Fruit fly (Drosophila melanogaster) whole organism, embryonic: Measurements from ENCODE around the gene cu.

Experiments
- Antp ChIP-seq: fragments of 200-800 bp; sonication (Bioruptor generic); optimal IDR thresholded peaks from 3 replicates; lab custom pipeline; 2016; ENCODE audit warnings: missing biosample characterization, missing genetic modification characterization
- CG10147 ChIP-seq: fragments of 200-800 bp; sonication (Bioruptor generic); optimal IDR thresholded peaks from 2 replicates; lab custom pipeline; 2019; ENCODE audit warnings: missing biosample characterization, mild to moderate bottlenecking, missing genetic modification characterization, moderate library complexity
- CG10979 ChIP-seq: fragments of 200-800 bp; sonication (Bioruptor generic); optimal IDR thresholded peaks from 2 replicates; lab custom pipeline; 2018; ENCODE audit warnings: missing biosample characterization, mild to moderate bottlenecking, missing genetic modification characterization, moderate library complexity
- CG11560 ChIP-seq: fragments of 200-800 bp; sonication (Bioruptor generic); IDR thresholded peaks from 3 replicates; pipeline ENCODE4 v1.3.6; 2022; ENCODE audit warnings: missing biosample characterization, missing genetic modification characterization
- CG14014 ChIP-seq: fragments of 200-800 bp; sonication (Bioruptor generic); IDR thresholded peaks from 2 replicates; pipeline ENCODE4 v1.3.6; 2022; ENCODE audit warnings: missing biosample characterization, missing genetic modification characterization
- CG17186 ChIP-seq: fragments of 200-800 bp; sonication (Bioruptor generic); optimal IDR thresholded peaks from 3 replicates; lab custom pipeline; 2017; ENCODE audit warnings: missing biosample characterization, missing genetic modification reagents, missing genetic modification characterization
- CG2875 ChIP-seq: fragments of 200-800 bp; sonication (Bioruptor generic); optimal IDR thresholded peaks from 2 replicates; lab custom pipeline; 2017; ENCODE audit warnings: missing biosample characterization, mild to moderate bottlenecking, missing genetic modification characterization, missing genetic modification reagents
- CG30403 ChIP-seq: fragments of 200-800 bp; sonication (Bioruptor generic); optimal IDR thresholded peaks from 3 replicates; lab custom pipeline; 2016; ENCODE audit warnings: missing biosample characterization, missing genetic modification characterization
- CG3163 ChIP-seq: fragments of 200-800 bp; sonication (Bioruptor generic); optimal IDR thresholded peaks from 3 replicates; lab custom pipeline; 2016; ENCODE audit warnings: missing biosample characterization, missing genetic modification characterization
- CG3726 ChIP-seq: fragments of 200-800 bp; sonication (Bioruptor generic); IDR thresholded peaks from 3 replicates; pipeline ENCODE4, ENCODE4 v1.3.6; 2022; ENCODE audit warnings: missing biosample characterization, missing genetic modification characterization
- CG4282 ChIP-seq: fragments of 200-800 bp; sonication (Bioruptor generic); optimal IDR thresholded peaks from 2 replicates; lab custom pipeline; 2016; ENCODE audit warnings: missing biosample characterization, missing genetic modification characterization
- CG43689 ChIP-seq: fragments of 200-800 bp; sonication (Bioruptor generic); IDR thresholded peaks from 2 replicates; pipeline ENCODE4 v1.3.6; 2022; ENCODE audit warnings: missing biosample characterization, missing genetic modification characterization
- CG4617 ChIP-seq: fragments of 200-800 bp; sonication (Bioruptor generic); optimal IDR thresholded peaks from 3 replicates; lab custom pipeline; 2016; ENCODE audit warnings: missing biosample characterization, missing genetic modification characterization, borderline replicate concordance
- CG7963 ChIP-seq: fragments of 200-800 bp; sonication (Bioruptor generic); IDR thresholded peaks from 3 replicates; pipeline ENCODE4 v1.3.6; 2022; ENCODE audit warnings: missing biosample characterization, missing genetic modification characterization; ENCODE audit not compliant: partially characterized antibody
- CG9215 ChIP-seq: fragments of 200-800 bp; sonication (Bioruptor generic); IDR thresholded peaks from 2 replicates; pipeline ENCODE4 v1.3.6; 2022; ENCODE audit warnings: missing biosample characterization, missing genetic modification characterization
- Dp ChIP-seq: fragments of 200-800 bp; sonication (Bioruptor generic); optimal IDR thresholded peaks from 2 replicates; lab custom pipeline; 2018; ENCODE audit warnings: missing biosample characterization, mild to moderate bottlenecking, missing genetic modification characterization, moderate library complexity
- E2f2 ChIP-seq: fragments of 200-800 bp; sonication (Bioruptor generic); IDR thresholded peaks from 2 replicates; pipeline ENCODE4 v1.3.6; 2022; ENCODE audit warnings: missing biosample characterization, missing genetic modification characterization
- Fer1 ChIP-seq: fragments of 200-800 bp; sonication (Bioruptor generic); optimal IDR thresholded peaks from 2 replicates; lab custom pipeline; 2017; ENCODE audit warnings: missing biosample characterization, mild to moderate bottlenecking, missing genetic modification characterization
- HLH54F ChIP-seq: fragments of 200-800 bp; sonication (Bioruptor generic); optimal IDR thresholded peaks from 3 replicates; lab custom pipeline; 2016; ENCODE audit warnings: missing biosample characterization, missing genetic modification characterization
- Hey ChIP-seq: fragments of 200-800 bp; sonication (Bioruptor generic); optimal IDR thresholded peaks from 3 replicates; lab custom pipeline; 2018; ENCODE audit warnings: missing biosample characterization, mild to moderate bottlenecking, missing genetic modification characterization
- HmgZ ChIP-seq: fragments of 200-800 bp; sonication (Bioruptor generic); optimal IDR thresholded peaks from 2 replicates; lab custom pipeline; 2018; ENCODE audit warnings: missing biosample characterization, mild to moderate bottlenecking, missing genetic modification characterization
- Lpt ChIP-seq: fragments of >200 bp; optimal IDR thresholded peaks from 2 replicates; lab custom pipeline; 2018; ENCODE audit warnings: missing biosample characterization, missing genetic modification characterization
- Mad ChIP-seq: fragments of 200-800 bp; sonication (Bioruptor generic); optimal IDR thresholded peaks from 2 replicates; lab custom pipeline; 2016; ENCODE audit warnings: missing biosample characterization, missing genetic modification characterization
- Max ChIP-seq: fragments of 200-800 bp; sonication (Bioruptor generic); optimal IDR thresholded peaks from 2 replicates; lab custom pipeline; 2016; ENCODE audit warnings: missing biosample characterization, mild to moderate bottlenecking, missing genetic modification characterization
- Med ChIP-seq: fragments of 200-800 bp; sonication (Bioruptor generic); peaks from one replicate; lab custom pipeline; 2016; ENCODE audit warnings: missing biosample characterization, missing genetic modification characterization, mild to moderate bottlenecking, inconsistent platforms, moderate library complexity
- Meics ChIP-seq: fragments of 200-800 bp; sonication (Bioruptor generic); optimal IDR thresholded peaks from 2 replicates; lab custom pipeline; 2017; ENCODE audit warnings: missing biosample characterization, mild to moderate bottlenecking, missing genetic modification characterization
- Ptx1 ChIP-seq: fragments of 200-800 bp; sonication (Bioruptor generic); IDR thresholded peaks from 2 replicates; pipeline ENCODE4 v1.3.6; 2022; ENCODE audit warnings: missing biosample characterization, missing genetic modification characterization
- Ravus ChIP-seq: fragments of 200-800 bp; sonication (Bioruptor generic); IDR thresholded peaks from 2 replicates; pipeline ENCODE4 v1.3.6; 2022; ENCODE audit warnings: missing biosample characterization, missing genetic modification characterization
- Sox100B ChIP-seq: fragments of 200-800 bp; sonication (Bioruptor generic); optimal IDR thresholded peaks from 3 replicates; lab custom pipeline; 2018; ENCODE audit warnings: missing biosample characterization, mild to moderate bottlenecking, missing genetic modification characterization
- ato ChIP-seq: fragments of 200-800 bp; sonication (Bioruptor generic); IDR thresholded peaks from 2 replicates; pipeline ENCODE4 v1.3.6; 2022; ENCODE audit warnings: missing biosample characterization, missing genetic modification characterization; ENCODE audit not compliant: partially characterized antibody
- chm ChIP-seq: fragments of 200-800 bp; sonication (Bioruptor generic); IDR thresholded peaks from 2 replicates; pipeline ENCODE4 v1.3.6; 2022; ENCODE audit warnings: missing biosample characterization, missing genetic modification characterization
- ems ChIP-seq: fragments of 200-800 bp; sonication (Bioruptor generic); optimal IDR thresholded peaks from 3 replicates; lab custom pipeline; 2016; ENCODE audit warnings: missing biosample characterization, missing genetic modification characterization
- fd102C ChIP-seq: fragments of 200-800 bp; sonication (Bioruptor generic); optimal IDR thresholded peaks from 2 replicates; lab custom pipeline; 2018; ENCODE audit warnings: missing biosample characterization, mild to moderate bottlenecking, missing genetic modification characterization, moderate library complexity
- fd3F ChIP-seq: fragments of 200-800 bp; sonication (Bioruptor generic); optimal IDR thresholded peaks from 2 replicates; lab custom pipeline; 2018; ENCODE audit warnings: missing biosample characterization, mild to moderate bottlenecking, missing genetic modification characterization, moderate library complexity
- gem ChIP-seq: fragments of 200-800 bp; sonication (Bioruptor generic); optimal IDR thresholded peaks from 2 replicates; lab custom pipeline; 2019; ENCODE audit warnings: missing biosample characterization, mild to moderate bottlenecking, missing genetic modification characterization, moderate library complexity
- ham ChIP-seq: fragments of 200-800 bp; sonication (Bioruptor generic); IDR thresholded peaks from 2 replicates; pipeline ENCODE4 v1.3.6; 2022; ENCODE audit warnings: missing biosample characterization, missing genetic modification characterization
- her ChIP-seq: fragments of 200-800 bp; sonication (Bioruptor generic); optimal IDR thresholded peaks from 2 replicates; lab custom pipeline; 2016; ENCODE audit warnings: missing biosample characterization, missing genetic modification characterization
- hkb ChIP-seq, 2 experiments: fragments of 200-800 bp in 1 of 2; fragments of >200 bp in 1 of 2; sonication (Bioruptor generic) in 1 of 2; IDR thresholded peaks in 1 of 2; optimal IDR thresholded peaks in 1 of 2; 2 replicates each; pipeline versions ENCODE4 v1.3.6 to Lab custom; 2017 to 2022; ENCODE audit warnings: missing biosample characterization in 1 of 2, missing genetic modification characterization in 1 of 2
- kay ChIP-seq: fragments of 200-800 bp; sonication (Bioruptor generic); optimal IDR thresholded peaks from 2 replicates; lab custom pipeline; 2016; ENCODE audit warnings: missing biosample characterization, missing genetic modification characterization
- knrl ChIP-seq: fragments of 200-800 bp; sonication (Bioruptor generic); IDR thresholded peaks from 3 replicates; pipeline ENCODE4 v1.3.6; 2022; ENCODE audit warnings: missing biosample characterization, missing genetic modification characterization; ENCODE audit not compliant: partially characterized antibody
- lbe ChIP-seq: fragments of 200-800 bp; sonication (Bioruptor generic); optimal IDR thresholded peaks from 2 replicates; lab custom pipeline; 2016; ENCODE audit warnings: missing biosample characterization, mild to moderate bottlenecking, missing genetic modification characterization
- nerfin-2 ChIP-seq: fragments of 200-800 bp; sonication (Bioruptor generic); IDR thresholded peaks from 2 replicates; pipeline ENCODE4 v1.3.6; 2022; ENCODE audit warnings: missing biosample characterization, missing genetic modification characterization; ENCODE audit not compliant: partially characterized antibody
- repo ChIP-seq: fragments of 200-800 bp; sonication (Bioruptor generic); optimal IDR thresholded peaks from 2 replicates; lab custom pipeline; 2016; ENCODE audit warnings: missing biosample characterization, missing genetic modification characterization
- sc ChIP-seq, 3 experiments: fragments of >200 bp in 2 of 3; fragments of 200-800 bp in 1 of 3; sonication (Bioruptor generic) in 1 of 3; optimal IDR thresholded peaks; 2 replicates in 2 of 3; 3 replicates in 1 of 3; lab custom pipeline; 2017; ENCODE audit warnings: mild to moderate bottlenecking in 1 of 3, missing biosample characterization in 1 of 3, missing genetic modification characterization in 1 of 3, missing genetic modification reagents in 1 of 3
- schlank ChIP-seq: fragments of 200-800 bp; sonication (Bioruptor generic); optimal IDR thresholded peaks from 2 replicates; lab custom pipeline; 2018; ENCODE audit warnings: missing biosample characterization, mild to moderate bottlenecking, missing genetic modification characterization
- toy ChIP-seq: fragments of 200-800 bp; sonication (Bioruptor generic); IDR thresholded peaks from 2 replicates; pipeline ENCODE4 v1.3.6; 2022; ENCODE audit warnings: missing biosample characterization, missing genetic modification characterization
- trem ChIP-seq: fragments of 200-800 bp; optimal IDR thresholded peaks from 3 replicates; lab custom pipeline; 2019; ENCODE audit warnings: missing biosample characterization, mild to moderate bottlenecking, missing genetic modification characterization, moderate library complexity
- unc-4 ChIP-seq: fragments of 200-800 bp; sonication (Bioruptor generic); IDR thresholded peaks from 2 replicates; pipeline ENCODE4 v1.3.6; 2022; ENCODE audit warnings: missing biosample characterization, missing genetic modification characterization; ENCODE audit not compliant: partially characterized antibody
- wor ChIP-seq: fragments of 200-800 bp; sonication (Bioruptor generic); IDR thresholded peaks from 2 replicates; pipeline ENCODE4 v1.3.6; 2022; ENCODE audit warnings: missing biosample characterization, missing genetic modification characterization
- z ChIP-seq: fragments of 200-800 bp; sonication (Bioruptor generic); IDR thresholded peaks from 3 replicates; pipeline ENCODE4 v1.3.6; 2022; ENCODE audit warnings: missing biosample characterization, missing genetic modification characterization

cu gene

dm6 chr3R:11236041-11236440, 38.6 kb downstream of the cu start, which contains the start of gene CG31441 (continued):
- TF ChIP-seq CG7963 (no peak), CG4617 (GFP tag; lab: Kevin White, UChicago) (peak; percentile 37), Meics (GFP tag; lab: Kevin White, UChicago) (no peak), CG17186 (GFP tag; lab: Kevin White, UChicago) (no peak), CG2875 (GFP tag; lab: Kevin White, UChicago) (no peak), fd102C (GFP tag; lab: Kevin White, UChicago) (no peak), Max (no peak), CG43689 (GFP tag; lab: Robert Waterston, UW) (no peak), lbe (GFP tag; lab: Kevin White, UChicago) (no peak), her (no peak), repo (GFP tag; lab: Kevin White, UChicago) (no peak), knrl (GFP tag; lab: Robert Waterston, UW) (peak; percentile 38; the same call in 1 of the 3 replicates), hkb (optimal IDR thresholded peaks at IDR 0.05; lab: Kevin White, UChicago) (no peak), hkb (GFP tag; IDR thresholded peaks at IDR 0.05; lab: Robert Waterston, UW) (no peak), HLH54F (GFP tag; lab: Kevin White, UChicago) (no peak), Dp (GFP tag; lab: Kevin White, UChicago) (peak; percentile 69), z (no peak), sc (optimal IDR thresholded peaks at IDR 0.05; lab: Kevin White, UChicago) (no peak), sc (GFP tag; optimal IDR thresholded peaks at IDR 0.05; lab: Kevin White, UChicago) (no peak), fd3F (no peak), CG10147 (GFP tag; lab: Kevin White, UChicago) (no peak), gem (no peak), CG11560 (tag; lab: Robert Waterston, UW) (no peak), wor (no peak), schlank (no peak), CG3163 (GFP tag; lab: Kevin White, UChicago) (no peak), ham (GFP tag; lab: Robert Waterston, UW) (no peak), CG30403 (GFP tag; lab: Kevin White, UChicago) (no peak), Ravus (GFP tag; lab: Robert Waterston, UW) (no peak), chm (no peak), CG14014 (GFP tag; lab: Robert Waterston, UW) (no peak), trem (tag; lab: Kevin White, UChicago) (peak; percentile 20), CG3726 (no peak), Ptx1 (no peak), Lpt (GFP tag; lab: Kevin White, UChicago) (no peak), Hey (tag; lab: Kevin White, UChicago) (no peak), ato (peak; percentile 30; the same call in 1 of the 2 replicates), Sox100B (GFP tag; lab: Kevin White, UChicago) (no peak), nerfin-2 (GFP tag; lab: Robert Waterston, UW) (no peak), HmgZ (peak; percentile 38), CG4282 (GFP tag; lab: Kevin White, UChicago) (no peak), ems (GFP tag; lab: Kevin White, UChicago) (no peak), Fer1 (peak; percentile 2), Med (GFP tag; lab: Kevin White, UChicago) (peak; percentile 32), kay (no peak), E2f2 (GFP tag; lab: Robert Waterston, UW) (peak; percentile 81), Antp (GFP tag; lab: Kevin White, UChicago) (no peak), Mad (GFP tag; lab: Kevin White, UChicago) (no peak), CG10979 (tag; lab: Kevin White, UChicago) (no peak), toy (GFP tag; lab: Robert Waterston, UW) (no peak), unc-4 (GFP tag; lab: Robert Waterston, UW) (peak; percentile 56; the same call in 1 of the 2 replicates), CG9215 (no peak)
